Worm (Caenorhabditis elegans): ENCODE measurements around the gene math-20.

DNA sequence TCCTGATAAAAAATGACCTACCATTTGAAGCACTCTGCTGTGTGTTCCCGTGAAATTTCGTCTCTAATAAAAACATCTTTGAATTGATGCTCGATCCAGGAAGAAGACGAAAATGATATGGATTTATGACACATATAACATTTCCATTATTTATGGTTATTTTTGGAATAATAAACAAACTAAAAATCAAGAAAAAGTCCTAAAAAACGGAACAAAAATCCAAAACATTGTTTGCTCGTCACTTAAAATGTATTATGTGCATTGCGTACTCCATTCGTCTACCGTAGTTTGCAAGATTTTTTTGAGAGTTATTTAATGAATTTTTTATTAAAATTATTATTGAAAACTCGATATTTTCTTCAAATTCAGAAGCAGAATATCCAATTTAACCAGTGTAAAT lies 46.1 kb downstream of the math-20 start, which contains the start of gene bath-20:
- TF ChIP-seq flt-1 (GFP tag; IDR thresholded peaks at IDR 0.05) (no peak), ref-1 (GFP tag; conservative IDR thresholded peaks at IDR 0.05) (no peak), cog-1 (tag; optimal IDR thresholded peaks at IDR 0.05) (no peak), klf-2 (GFP tag; conservative IDR thresholded peaks at IDR 0.05) (no peak), ztf-29 (GFP tag; IDR thresholded peaks at IDR 0.05) (no peak), ztf-23 (GFP tag; IDR thresholded peaks at IDR 0.05) (no peak), med-1 (GFP tag; optimal IDR thresholded peaks at IDR 0.05; ENCODE audit: insufficient read depth) (no peak)

Measured in whole organism, midembryonic.